Worm (Caenorhabditis elegans): Measurements from ENCODE around the gene glb-3.

DNA sequence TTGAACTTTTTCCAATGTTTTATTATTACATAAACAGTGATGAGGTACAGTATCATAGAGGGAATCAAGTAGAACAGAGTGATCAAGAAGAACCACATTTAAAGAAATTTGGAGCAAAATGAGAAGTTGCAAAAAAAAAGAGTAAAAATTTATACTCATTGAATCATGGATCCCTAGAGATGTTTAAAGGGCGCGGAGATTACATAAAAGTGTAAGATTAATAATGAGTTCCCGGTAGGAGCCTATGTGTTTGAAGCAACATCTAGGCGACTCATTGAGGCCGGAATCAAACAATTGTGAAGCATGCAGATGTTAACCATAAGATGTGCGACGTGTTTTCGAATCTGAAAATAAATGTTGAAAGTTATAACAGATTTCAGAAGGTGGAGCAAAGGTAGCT is 17.9 kb downstream of the glb-3 start, which contains the start of gene srg-39:
- no peak for TF ChIP-seq nhr-76 (tag; optimal IDR thresholded peaks at IDR 0.05)
- no peak for TF ChIP-seq F49E8.2 (tag; optimal IDR thresholded peaks at IDR 0.05; ENCODE audit: borderline replicate concordance)
- no peak for TF ChIP-seq lin-39 (tag; optimal IDR thresholded peaks at IDR 0.05)
- TF ChIP-seq Y75B8A.6 (GFP tag; IDR thresholded peaks at IDR 0.05): no peak
- no peak for TF ChIP-seq egl-27 (tag; optimal IDR thresholded peaks at IDR 0.05)

Measured in whole organism, L4 larva.